Worm (Caenorhabditis elegans): ENCODE results near the gene ZK354.7.
"Not testable (repeated sequence)": the region's sequence is repeated elsewhere in the genome, so short reads cannot be mapped to it uniquely, and the experiment has no call there.

The ZK354.7 gene

ce11 chrIV:5264700-5265210, 38.2 kb downstream of the ZK354.7 start:
- peak; percentile 70 for TF ChIP-seq ama-1 (optimal IDR thresholded peaks at IDR 0.05)
- peak; percentile 15 for TF ChIP-seq snpc-4 (tag; optimal IDR thresholded peaks at IDR 0.05)

ce11 chrIV:5260289-5260688, 42.6 kb downstream of the ZK354.7 start, which contains the start of gene msp-19:
TSS of gene msp-19 (plus strand) at chrIV:5260589.
- not testable (repeated sequence) for TF ChIP-seq ceh-28, eor-1, fkh-2 (tag; optimal IDR thresholded peaks at IDR 0.05)

DNA sequence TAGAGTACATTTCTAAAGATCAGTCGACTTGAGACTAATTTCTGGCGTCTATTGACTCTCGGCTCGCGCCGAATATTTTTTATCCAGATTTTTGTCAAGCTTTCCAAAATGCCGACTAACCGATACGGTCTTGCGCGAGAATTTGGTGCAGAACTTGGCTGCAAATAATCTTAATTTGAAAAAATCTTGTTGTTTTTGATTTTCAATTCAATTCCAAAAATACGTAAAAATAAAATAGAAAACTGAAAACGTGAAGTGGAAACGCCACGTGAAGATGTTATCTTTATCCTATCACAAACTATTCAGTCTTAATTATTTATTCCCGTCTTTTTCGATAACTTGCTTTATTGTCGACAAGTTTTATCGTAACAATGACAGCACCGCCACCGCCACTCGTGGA, 44.5 kb downstream of the ZK354.7 start, which contains the start of gene ttbk-2.1:
Gene ttbk-2.1, plus strand, starts transcription at position 301 of the 400 bp plus-strand sequence.
- not testable (repeated sequence) for TF ChIP-seq zag-1 (tag; optimal IDR thresholded peaks at IDR 0.05); fkh-10 (GFP tag; optimal IDR thresholded peaks at IDR 0.05); unc-62 (GFP tag; optimal IDR thresholded peaks at IDR 0.05)

DNA sequence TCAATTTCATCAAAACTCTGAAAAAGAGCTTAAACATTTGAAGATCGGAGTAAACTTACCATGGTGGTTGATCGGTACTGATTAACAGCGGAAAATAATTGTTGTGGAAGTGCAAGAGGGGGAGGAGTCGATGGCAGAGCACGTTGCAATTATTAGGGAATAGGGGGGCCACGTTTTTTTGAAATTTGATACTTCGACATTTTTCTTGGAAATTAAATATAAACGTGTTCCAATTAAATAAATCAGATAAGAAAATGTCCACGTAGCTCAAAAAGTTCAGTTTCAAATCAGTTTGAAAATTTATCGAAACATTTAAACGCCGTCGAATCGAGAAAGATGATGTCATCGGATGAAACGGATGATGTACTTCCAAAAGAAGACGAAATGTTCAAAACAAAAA, 46.2 kb downstream of the ZK354.7 start, which contains the start of gene F36H12.9:
Gene F36H12.9, plus strand, starts transcription at position 301 of the 400 bp plus-strand sequence.
- not testable (repeated sequence) for TF ChIP-seq ceh-28 (tag; optimal IDR thresholded peaks at IDR 0.05); fkh-10 (GFP tag; optimal IDR thresholded peaks at IDR 0.05); nfya-1 (tag; optimal IDR thresholded peaks at IDR 0.05; ENCODE audit: insufficient read depth)

ce11 chrIV:5254678-5255077, 48.3 kb downstream of the ZK354.7 start, which contains the start of gene F36H12.10:
TSS of gene F36H12.10 (minus strand) at chrIV:5254778.
- not testable (repeated sequence) for TF ChIP-seq nhr-43 (tag; optimal IDR thresholded peaks at IDR 0.05; ENCODE audit: poor library complexity, severe bottlenecking); elt-2 (tag; optimal IDR thresholded peaks at IDR 0.05); nhr-25 (tag; optimal IDR thresholded peaks at IDR 0.05)
